Worm (Caenorhabditis elegans) whole organism, midembryonic: Measurements from ENCODE around the gene wapl-1.

Source experiments
- T22C8.4 ChIP-seq: fragments of 200-800 bp; sonication (Bioruptor generic); IDR thresholded peaks from 2 replicates; pipeline ENCODE4 v1.3.6; 2022; ENCODE audit warnings: missing genetic modification characterization, missing compliant biosample characterization
- cog-1 ChIP-seq: sonication (generic microtip); optimal IDR thresholded peaks from 2 replicates; lab custom pipeline; 2016; ENCODE audit warnings: missing genetic modification characterization, missing compliant biosample characterization
- flt-1 ChIP-seq: fragments of 200-800 bp; sonication (Bioruptor generic); IDR thresholded peaks from 2 replicates; pipeline ENCODE4 v1.3.6; 2022; ENCODE audit warnings: missing genetic modification characterization, missing compliant biosample characterization
- klf-2 ChIP-seq: fragments of 200-800 bp; sonication (Bioruptor generic); conservative IDR thresholded peaks from 2 replicates; pipeline ENCODE4 v1.3.6; 2022; ENCODE audit warnings: missing genetic modification reagents, missing genetic modification characterization, missing compliant biosample characterization
- med-1 ChIP-seq: sonication (generic microtip); optimal IDR thresholded peaks from 2 replicates; lab custom pipeline; 2017; ENCODE audit warnings: missing genetic modification characterization, mild to moderate bottlenecking, missing compliant biosample characterization, antibody characterized with exemption, missing genetic modification reagents; ENCODE audit not compliant: insufficient read depth
- ref-1 ChIP-seq: fragments of 200-800 bp; sonication (Bioruptor generic); conservative IDR thresholded peaks from 2 replicates; pipeline ENCODE4 v1.3.6; 2022; ENCODE audit warnings: missing genetic modification reagents, missing genetic modification characterization, missing compliant biosample characterization
- tab-1 ChIP-seq: fragments of 200-800 bp; sonication (Bioruptor generic); IDR thresholded peaks from 2 replicates; pipeline ENCODE4 v1.3.6; 2022; ENCODE audit warnings: missing genetic modification characterization, missing compliant biosample characterization
- ztf-29 ChIP-seq: fragments of 200-800 bp; sonication (Bioruptor generic); IDR thresholded peaks from 2 replicates; pipeline ENCODE4 v1.3.6; 2022; ENCODE audit warnings: missing genetic modification reagents, missing genetic modification characterization, missing compliant biosample characterization

- no peak for TF ChIP-seq tab-1 (GFP tag; lab: Robert Waterston, UW)
- TF ChIP-seq klf-2 (GFP tag; lab: Robert Waterston, UW), result no peak
- TF ChIP-seq med-1 (GFP tag; lab: Kevin White, UChicago), result no peak
- TF ChIP-seq cog-1, result no peak
- TF ChIP-seq T22C8.4, result no peak
- TF ChIP-seq flt-1 (GFP tag; lab: Robert Waterston, UW), result no peak
- TF ChIP-seq ref-1 (GFP tag; lab: Robert Waterston, UW), result no peak
- no peak for TF ChIP-seq ztf-29 (GFP tag; lab: Robert Waterston, UW)
Measured at ce11 chrIV:4477009-4477471, 31.5 kb upstream of the wapl-1 start, which contains the start of gene M01H9.3.
